Worm (Caenorhabditis elegans) whole organism, late embryonic: Measurements from ENCODE around the gene kcc-3.
"Not testable (repeated sequence)": the region's sequence is repeated elsewhere in the genome, so short reads cannot be mapped to it uniquely, and the experiment has no call there.

Experiments
- ceh-34 ChIP-seq: sonication (generic microtip); optimal IDR thresholded peaks from 2 replicates; lab custom pipeline; 2016; ENCODE audit warnings: mild to moderate bottlenecking, missing genetic modification characterization, missing compliant biosample characterization
- dmd-4 ChIP-seq: sonication (generic microtip); optimal IDR thresholded peaks from 2 replicates; lab custom pipeline; 2016; ENCODE audit warnings: borderline replicate concordance, missing genetic modification characterization, missing compliant biosample characterization

DNA sequence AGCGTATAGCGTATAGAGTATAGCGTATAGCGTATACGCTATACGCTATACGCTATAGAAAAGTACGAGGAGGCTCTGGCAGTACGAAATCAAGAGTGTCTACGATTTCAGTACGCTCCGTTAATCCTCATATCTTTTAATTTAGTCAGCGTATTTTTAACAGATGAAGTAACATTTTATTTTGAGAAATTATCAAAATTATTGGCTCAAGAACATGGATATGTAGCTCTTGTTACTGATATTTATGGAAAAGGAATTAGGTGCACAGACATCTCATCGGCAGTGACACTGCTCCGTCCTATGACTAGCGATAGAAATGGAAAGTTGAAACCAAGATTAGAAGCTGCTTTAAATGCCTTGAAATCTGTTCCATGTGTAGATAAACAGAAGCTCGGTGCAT is 876 bp upstream of the kcc-3 start, which contains the start of gene K02A2.1:
- TF ChIP-seq dmd-4; ceh-34 (tag; lab: Kevin White, UChicago): not testable (repeated sequence)
